Worm (Caenorhabditis elegans) whole organism, young adult: ENCODE data around the gene K03H1.7.

Source experiments
- ama-1 ChIP-seq, 3 experiments: fragments of 150-350 bp in 1 of 3; sonication (generic microtip) in 2 of 3; optimal IDR thresholded peaks; 2 replicates each; lab custom pipeline; 2014 to 2018; ENCODE audit warnings: missing biosample characterization in 2 of 3, missing genetic modification characterization in 2 of 3, missing genetic modification reagents in 2 of 3
- aptf-2 ChIP-seq: fragments of 200-800 bp; sonication (Bioruptor generic); conservative IDR thresholded peaks from 2 replicates; pipeline ENCODE4 v1.3.6; 2022; ENCODE audit warnings: missing genetic modification reagents, missing genetic modification characterization, missing compliant biosample characterization
- bed-1 ChIP-seq: fragments of 200-800 bp; sonication (Bioruptor generic); IDR thresholded peaks from 2 replicates; pipeline ENCODE4 v1.3.6; 2022; ENCODE audit warnings: missing genetic modification reagents, missing genetic modification characterization, missing compliant biosample characterization
- cebp-2 ChIP-seq: fragments of 200-800 bp; sonication (Bioruptor generic); IDR thresholded peaks from 2 replicates; pipeline ENCODE4 v1.3.6; 2022; ENCODE audit warnings: missing genetic modification characterization, missing compliant biosample characterization
- ceh-91 ChIP-seq: fragments of 200-800 bp; sonication (Bioruptor generic); IDR thresholded peaks from 2 replicates; pipeline ENCODE4 v1.3.6; 2022; ENCODE audit warnings: missing genetic modification reagents, missing genetic modification characterization, missing compliant biosample characterization
- dpl-1 ChIP-seq: fragments of 150-350 bp; optimal IDR thresholded peaks from 2 replicates; lab custom pipeline; 2014; ENCODE audit warnings: missing biosample characterization, missing genetic modification reagents, missing genetic modification characterization
- lir-1 ChIP-seq: fragments of 200-800 bp; sonication (Bioruptor generic); conservative IDR thresholded peaks from 2 replicates; pipeline ENCODE4 v1.3.6; 2022; ENCODE audit warnings: missing genetic modification reagents, missing genetic modification characterization, missing compliant biosample characterization
- pha-4 ChIP-seq: fragments of 150-350 bp; sonication (generic microtip); optimal IDR thresholded peaks from 2 replicates; lab custom pipeline; 2014; ENCODE audit warnings: missing biosample characterization, missing genetic modification reagents, missing genetic modification characterization
- snpc-1.3 ChIP-seq: sonication (generic microtip); optimal IDR thresholded peaks from 2 replicates; lab custom pipeline; 2017; ENCODE audit warnings: missing genetic modification characterization, mild to moderate bottlenecking, missing compliant biosample characterization, antibody characterized with exemption, moderate library complexity, missing genotype, missing genetic modification reagents; ENCODE audit not compliant: insufficient read depth
- ztf-22 ChIP-seq: fragments of 200-800 bp; sonication (Bioruptor generic); optimal IDR thresholded peaks from 2 replicates; lab custom pipeline; 2018; ENCODE audit warnings: mild to moderate bottlenecking, missing genetic modification characterization, moderate library complexity, missing compliant biosample characterization

DNA sequence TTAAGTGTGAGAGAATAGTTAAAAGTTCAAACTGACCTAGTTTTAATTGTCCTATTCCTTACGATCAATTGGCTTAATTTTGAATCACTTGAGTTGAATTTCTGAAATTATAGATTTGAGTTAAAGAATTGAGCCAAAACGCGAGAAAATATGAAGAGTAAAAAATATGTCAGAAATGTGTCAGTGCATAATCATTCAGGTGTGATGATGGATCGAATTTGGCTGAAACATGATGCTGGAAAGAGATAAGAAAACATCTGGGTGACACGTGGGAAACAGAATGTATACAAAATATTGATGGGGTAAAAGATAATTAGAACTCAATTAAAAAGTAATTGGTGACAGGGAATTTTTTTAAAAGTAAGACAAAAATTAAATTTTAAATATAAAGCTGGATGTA lies 26.6 kb downstream of the K03H1.7 start, which contains the start of gene R10E12.2:
- TF ChIP-seq ceh-91 (GFP tag; lab: Robert Waterston, UW) (no peak), snpc-1.3 (no peak), pha-4 (tag; lab: Kevin White, UChicago) (no peak), cebp-2 (no peak), lir-1 (GFP tag; lab: Robert Waterston, UW) (no peak), ama-1 (optimal IDR thresholded peaks at IDR 0.05; lab: Kevin White, UChicago) (no peak), ama-1 (GFP tag; optimal IDR thresholded peaks at IDR 0.05; lab: Kevin White, UChicago) (no peak), dpl-1 (no peak), ztf-22 (GFP tag; lab: Kevin White, UChicago) (no peak), bed-1 (no peak), aptf-2 (no peak)
